Worm (Caenorhabditis elegans): Measurements from ENCODE around the gene F59A6.2.

- TF ChIP-seq aly-2 (tag; optimal IDR thresholded peaks at IDR 0.05) (no peak), zag-1 (tag; optimal IDR thresholded peaks at IDR 0.05) (no peak), crh-2 (tag; optimal IDR thresholded peaks at IDR 0.05) (no peak), ceh-82 (tag; optimal IDR thresholded peaks at IDR 0.05) (no peak), skn-1 (tag; optimal IDR thresholded peaks at IDR 0.05) (no peak), mab-5 (tag; optimal IDR thresholded peaks at IDR 0.05) (no peak), unc-62 (GFP tag; optimal IDR thresholded peaks at IDR 0.05) (no peak), mdl-1 (tag; optimal IDR thresholded peaks at IDR 0.05) (no peak), blmp-1 (tag; optimal IDR thresholded peaks at IDR 0.05; ENCODE audit: insufficient read depth) (no peak), nhr-11 (tag; optimal IDR thresholded peaks at IDR 0.05) (no peak), snpc-4 (tag; optimal IDR thresholded peaks at IDR 0.05) (no peak), alr-1 (tag; optimal IDR thresholded peaks at IDR 0.05) (no peak), lsy-2 (tag; optimal IDR thresholded peaks at IDR 0.05) (no peak)
Observed at ce11 chrII:4974448-4974951, 40.0 kb upstream of the F59A6.2 start.
